Worm (Caenorhabditis elegans) whole organism, early embryonic: Measurements from ENCODE around the gene F45G2.9.

Experiments used
- B0310.2 ChIP-seq: sonication (generic microtip); optimal IDR thresholded peaks from 2 replicates; lab custom pipeline; 2016; ENCODE audit warnings: mild to moderate bottlenecking, missing genetic modification characterization, missing compliant biosample characterization
- F13C5.2 ChIP-seq: sonication (generic microtip); optimal IDR thresholded peaks from 2 replicates; lab custom pipeline; 2017; ENCODE audit warnings: mild to moderate bottlenecking, missing genetic modification characterization, inconsistent platforms, missing compliant biosample characterization
- aly-1 ChIP-seq: sonication (generic microtip); optimal IDR thresholded peaks from 2 replicates; lab custom pipeline; 2016; ENCODE audit warnings: missing genetic modification characterization, missing compliant biosample characterization
- ama-1 ChIP-seq: fragments of 150-350 bp; optimal IDR thresholded peaks from 2 replicates; lab custom pipeline; 2014
- ceh-13 ChIP-seq: fragments of 200-800 bp; sonication (Bioruptor generic); optimal IDR thresholded peaks from 2 replicates; lab custom pipeline; 2018; ENCODE audit warnings: mild to moderate bottlenecking, missing genetic modification characterization, missing compliant biosample characterization
- ceh-36 ChIP-seq: sonication (generic microtip); optimal IDR thresholded peaks from 2 replicates; lab custom pipeline; 2016; ENCODE audit warnings: missing genetic modification characterization, inconsistent platforms, missing compliant biosample characterization
- ets-7 ChIP-seq: sonication (generic microtip); optimal IDR thresholded peaks from 2 replicates; lab custom pipeline; 2016; ENCODE audit warnings: missing genotype, missing genetic modification characterization, missing compliant biosample characterization
- flt-1 ChIP-seq: fragments of 200-800 bp; sonication (Bioruptor generic); IDR thresholded peaks from 2 replicates; pipeline ENCODE4 v1.3.6; 2022; ENCODE audit warnings: missing genetic modification characterization, missing compliant biosample characterization
- hmbx-1 ChIP-seq: sonication (generic microtip); optimal IDR thresholded peaks from 2 replicates; lab custom pipeline; 2016; ENCODE audit warnings: mild to moderate bottlenecking, missing genetic modification characterization, missing compliant biosample characterization
- hmg-4 ChIP-seq: fragments of 200-800 bp; sonication (Bioruptor generic); optimal IDR thresholded peaks from 2 replicates; lab custom pipeline; 2018; ENCODE audit warnings: mild to moderate bottlenecking, missing genetic modification characterization, missing compliant biosample characterization
- hnd-1 ChIP-seq: sonication (generic microtip); optimal IDR thresholded peaks from 2 replicates; lab custom pipeline; 2016; ENCODE audit warnings: missing genetic modification characterization, missing compliant biosample characterization
- pes-1 ChIP-seq: fragments of 200-800 bp; sonication (Bioruptor generic); IDR thresholded peaks from 2 replicates; pipeline ENCODE4 v1.3.6; 2022; ENCODE audit warnings: missing genetic modification reagents, missing genetic modification characterization, missing compliant biosample characterization
- scrt-1 ChIP-seq: fragments of 200-800 bp; sonication (Bioruptor generic); IDR thresholded peaks from 2 replicates; pipeline ENCODE4 v1.3.6; 2022; ENCODE audit warnings: missing genetic modification characterization, missing compliant biosample characterization
- sea-1 ChIP-seq: fragments of 200-800 bp; sonication (Bioruptor generic); conservative IDR thresholded peaks from 2 replicates; pipeline ENCODE4 v1.3.6; 2022; ENCODE audit warnings: missing genetic modification characterization, missing compliant biosample characterization
- tbx-11 ChIP-seq: fragments of 200-800 bp; sonication (Bioruptor generic); IDR thresholded peaks from 2 replicates; pipeline ENCODE4 v1.3.6; 2022; ENCODE audit warnings: missing genetic modification characterization, missing compliant biosample characterization
- tbx-37 ChIP-seq: fragments of 200-800 bp; sonication (Bioruptor generic); conservative IDR thresholded peaks from 2 replicates; pipeline ENCODE4 v1.3.6; 2022; ENCODE audit warnings: missing genetic modification reagents, missing genetic modification characterization, missing compliant biosample characterization
- tra-4 ChIP-seq: sonication (generic microtip); optimal IDR thresholded peaks from 2 replicates; lab custom pipeline; 2017; ENCODE audit warnings: missing genetic modification characterization, missing compliant biosample characterization

The F45G2.9 gene

DNA sequence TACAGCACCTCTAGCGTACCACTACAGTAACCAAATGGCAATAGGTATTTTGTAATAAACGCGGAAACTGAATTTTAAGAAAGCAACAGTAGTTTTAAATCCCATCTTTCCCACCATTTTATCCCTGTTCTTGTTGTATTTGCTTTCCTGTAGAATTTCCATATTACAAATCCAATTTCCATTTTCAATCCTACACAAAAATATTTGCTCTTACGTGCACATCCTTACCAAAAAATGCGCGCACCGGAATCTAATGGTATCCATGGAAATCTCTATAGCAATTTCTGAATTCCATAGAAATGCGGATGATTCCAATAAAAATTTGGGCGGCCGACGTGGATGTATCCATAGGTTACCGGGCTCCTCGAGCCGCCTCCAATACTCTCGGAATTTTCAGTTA is 6.6 kb downstream of the F45G2.9 start, which contains the start of gene trf-1:
Gene trf-1, plus strand, starts transcription at position 301 of the 400 bp plus-strand sequence.
- TF ChIP-seq sea-1 (GFP tag; lab: Robert Waterston, UW) (no peak), pes-1 (GFP tag; lab: Robert Waterston, UW) (no peak), hnd-1 (tag; lab: Kevin White, UChicago) (no peak), tbx-37 (GFP tag; lab: Robert Waterston, UW) (no peak), tbx-11 (GFP tag; lab: Robert Waterston, UW) (no peak), tra-4 (no peak), ets-7 (tag; lab: Kevin White, UChicago) (no peak), aly-1 (no peak)

DNA sequence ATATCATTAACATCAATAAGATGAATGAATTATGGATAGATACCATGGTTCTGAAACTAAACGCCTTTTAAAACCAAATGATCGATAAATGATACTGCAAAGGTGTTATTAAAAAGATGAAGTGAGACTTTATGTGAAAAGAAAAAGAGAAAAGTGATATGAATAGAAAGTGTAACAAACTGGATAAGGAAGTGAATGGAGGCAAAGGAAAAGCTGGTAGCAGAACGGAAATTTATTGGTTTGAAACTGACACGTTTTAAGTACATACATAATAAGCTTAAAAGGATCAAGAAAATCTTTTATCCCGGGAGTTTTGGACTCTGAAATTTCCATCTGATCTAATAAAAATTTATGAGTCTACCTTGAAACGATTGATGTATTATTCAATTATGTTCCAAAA is 7.1 kb downstream of the F45G2.9 start, which contains the start of gene bli-5:
Gene bli-5, minus strand, starts transcription at position 101 of the 400 bp plus-strand sequence.
- TF ChIP-seq ceh-36 (tag; lab: Kevin White, UChicago) (no peak), hmbx-1 (no peak), ama-1 (lab: Kevin White, UChicago) (no peak), F13C5.2 (tag; lab: Kevin White, UChicago) (no peak), sea-1 (GFP tag; lab: Robert Waterston, UW) (no peak), tra-4 (no peak), tbx-11 (GFP tag; lab: Robert Waterston, UW) (no peak), tbx-37 (GFP tag; lab: Robert Waterston, UW) (no peak), B0310.2 (no peak), hmg-4 (no peak), pes-1 (GFP tag; lab: Robert Waterston, UW) (no peak), scrt-1 (GFP tag; lab: Robert Waterston, UW) (no peak), ceh-13 (no peak), aly-1 (no peak), flt-1 (GFP tag; lab: Robert Waterston, UW) (no peak)

- TF ChIP-seq hmg-4 (no peak), hmbx-1 (no peak), ama-1 (lab: Kevin White, UChicago) (no peak), flt-1 (GFP tag; lab: Robert Waterston, UW) (no peak), tra-4 (no peak), B0310.2 (no peak), tbx-37 (GFP tag; lab: Robert Waterston, UW) (no peak), F13C5.2 (tag; lab: Kevin White, UChicago) (no peak), ets-7 (tag; lab: Kevin White, UChicago) (no peak), ceh-13 (no peak), sea-1 (GFP tag; lab: Robert Waterston, UW) (no peak)
Measured at ce11 chrIII:13427817-13428216, 8.9 kb downstream of the F45G2.9 start.

DNA sequence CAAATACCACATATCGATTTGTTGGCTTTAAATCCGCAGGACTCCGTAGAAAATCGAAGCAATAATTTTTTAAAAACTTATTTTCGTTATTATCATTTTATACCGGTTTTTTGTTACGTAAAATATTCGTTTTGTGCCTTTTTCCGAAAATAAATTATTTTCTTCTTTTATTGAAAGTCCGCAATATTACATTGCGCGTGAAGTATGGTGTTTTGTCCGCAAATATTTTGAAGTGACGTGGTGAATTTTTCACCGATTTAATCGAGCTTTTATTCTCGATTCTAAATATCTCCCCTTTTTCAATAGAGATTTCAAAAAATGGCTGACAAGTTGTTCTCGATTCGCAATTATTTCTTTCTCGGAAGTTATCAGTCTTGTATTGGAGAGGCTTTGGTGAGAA is 10.7 kb downstream of the F45G2.9 start, which contains the start of gene cope-1:
Gene cope-1, plus strand, starts transcription at position 229 of the 400 bp plus-strand sequence.
- no peak for TF ChIP-seq aly-1
- TF ChIP-seq ama-1 (lab: Kevin White, UChicago) = no peak
- no peak for TF ChIP-seq ets-7 (tag; lab: Kevin White, UChicago)
- no peak for TF ChIP-seq tbx-37 (GFP tag; lab: Robert Waterston, UW)
- TF ChIP-seq pes-1 (GFP tag; lab: Robert Waterston, UW) = no peak
- TF ChIP-seq B0310.2 = no peak
- no peak for TF ChIP-seq ceh-36 (tag; lab: Kevin White, UChicago)
- no peak for TF ChIP-seq hmbx-1
- no peak for TF ChIP-seq flt-1 (GFP tag; lab: Robert Waterston, UW)
- no peak for TF ChIP-seq hnd-1 (tag; lab: Kevin White, UChicago)
- TF ChIP-seq tra-4 = no peak
- TF ChIP-seq F13C5.2 (tag; lab: Kevin White, UChicago) = no peak
- TF ChIP-seq hmg-4 = no peak
- TF ChIP-seq ceh-13 = no peak
- no peak for TF ChIP-seq tbx-11 (GFP tag; lab: Robert Waterston, UW)

- no peak for TF ChIP-seq flt-1 (GFP tag; lab: Robert Waterston, UW)
- no peak for TF ChIP-seq ceh-13
- TF ChIP-seq ceh-36 (tag; lab: Kevin White, UChicago) = no peak
- TF ChIP-seq tbx-37 (GFP tag; lab: Robert Waterston, UW) = no peak
- no peak for TF ChIP-seq hmg-4
- no peak for TF ChIP-seq scrt-1 (GFP tag; lab: Robert Waterston, UW)
- TF ChIP-seq pes-1 (GFP tag; lab: Robert Waterston, UW) = no peak
- no peak for TF ChIP-seq sea-1 (GFP tag; lab: Robert Waterston, UW)
- no peak for TF ChIP-seq tra-4
- TF ChIP-seq hmbx-1 = no peak
- TF ChIP-seq aly-1 = no peak
- TF ChIP-seq tbx-11 (GFP tag; lab: Robert Waterston, UW) = no peak
- TF ChIP-seq ets-7 (tag; lab: Kevin White, UChicago) = no peak
- no peak for TF ChIP-seq B0310.2
- TF ChIP-seq hnd-1 (tag; lab: Kevin White, UChicago) = no peak
- TF ChIP-seq ama-1 (lab: Kevin White, UChicago) = no peak
- TF ChIP-seq F13C5.2 (tag; lab: Kevin White, UChicago) = no peak
Measured at ce11 chrIII:13423414-13423813, 13.3 kb downstream of the F45G2.9 start, which contains the start of gene exo-1. exo-1 (plus strand) TSS chrIII:13423514.

- TF ChIP-seq aly-1 = no peak
- no peak for TF ChIP-seq ceh-13
- no peak for TF ChIP-seq F13C5.2 (tag; lab: Kevin White, UChicago)
- no peak for TF ChIP-seq ceh-36 (tag; lab: Kevin White, UChicago)
- TF ChIP-seq tbx-37 (GFP tag; lab: Robert Waterston, UW) = no peak
- TF ChIP-seq scrt-1 (GFP tag; lab: Robert Waterston, UW) = no peak
- no peak for TF ChIP-seq hnd-1 (tag; lab: Kevin White, UChicago)
- no peak for TF ChIP-seq tbx-11 (GFP tag; lab: Robert Waterston, UW)
- TF ChIP-seq hmbx-1 = no peak
- TF ChIP-seq pes-1 (GFP tag; lab: Robert Waterston, UW) = no peak
- no peak for TF ChIP-seq flt-1 (GFP tag; lab: Robert Waterston, UW)
- no peak for TF ChIP-seq B0310.2
- TF ChIP-seq tra-4 = no peak
- TF ChIP-seq hmg-4 = no peak
- TF ChIP-seq ets-7 (tag; lab: Kevin White, UChicago) = no peak
- no peak for TF ChIP-seq sea-1 (GFP tag; lab: Robert Waterston, UW)
Measured at ce11 chrIII:13418975-13419374, 17.8 kb downstream of the F45G2.9 start.

DNA sequence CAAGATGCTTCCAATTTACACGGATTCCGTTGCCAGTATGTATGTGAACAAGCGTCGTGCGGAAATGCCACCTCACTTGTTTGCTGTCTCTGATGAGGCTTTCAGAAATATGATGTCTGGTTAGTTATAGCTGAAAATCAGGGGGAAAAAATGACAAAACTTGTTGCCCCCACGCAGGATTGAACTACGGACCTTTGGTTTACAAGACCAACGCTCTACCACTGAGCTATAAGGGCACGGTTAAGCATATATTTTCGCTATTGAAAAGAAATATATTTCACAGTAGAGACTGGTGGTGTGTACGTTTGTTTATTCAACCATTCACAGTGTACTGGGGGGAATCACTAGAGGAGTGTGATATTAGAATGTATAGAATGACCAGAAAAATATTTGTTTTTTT is 25.5 kb downstream of the F45G2.9 start:
- TF ChIP-seq pes-1 (GFP tag; lab: Robert Waterston, UW) (no peak), ceh-36 (tag; lab: Kevin White, UChicago) (no peak), scrt-1 (GFP tag; lab: Robert Waterston, UW) (no peak), ama-1 (lab: Kevin White, UChicago) (no peak), B0310.2 (no peak)
